Fruit fly (Drosophila melanogaster): ENCODE measurements around the gene bbg.
A peak's percentile ranks its signal among the peaks of the same experiment; 100 is the strongest.

Gene bbg

dm6 chr3L:14448321-14449043 is 87.6 kb downstream of the bbg start:
- TF ChIP-seq CG14655 (GFP tag; optimal IDR thresholded peaks at IDR 0.05) (peak; percentile 96), CG8159 (tag; optimal IDR thresholded peaks at IDR 0.05) (peak; percentile 97), Pif1B (GFP tag; optimal IDR thresholded peaks at IDR 0.05) (peak; percentile 97), CG4496 (GFP tag; IDR thresholded peaks at IDR 0.05) (peak; percentile 98), CG12605 (GFP tag; IDR thresholded peaks at IDR 0.05) (peak; percentile 96), Ets98B (GFP tag; IDR thresholded peaks at IDR 0.05) (peak; percentile 98), gl (tag; optimal IDR thresholded peaks at IDR 0.05) (peak; percentile 93), CG10348 (GFP tag; IDR thresholded peaks at IDR 0.05) (peak; percentile 57; the same call in 1 of the 2 replicates), CG32121 (GFP tag; IDR thresholded peaks at IDR 0.05) (peak; percentile 97), fd96Ca (GFP tag; IDR thresholded peaks at IDR 0.05) (peak; percentile 95), CG9948 (tag; optimal IDR thresholded peaks at IDR 0.05) (peak; percentile 97), CG13204 (GFP tag; optimal IDR thresholded peaks at IDR 0.05) (peak; percentile 84), EcR (GFP tag; optimal IDR thresholded peaks at IDR 0.05) (peak; percentile 59), CG8301 (tag; optimal IDR thresholded peaks at IDR 0.05) (peak; percentile 97), rn (GFP tag; IDR thresholded peaks at IDR 0.05) (peak; percentile 94), Snoo (tag; optimal IDR thresholded peaks at IDR 0.05) (peak; percentile 94), CG17806 (tag; optimal IDR thresholded peaks at IDR 0.05) (peak; percentile 98), Pif1A (GFP tag; optimal IDR thresholded peaks at IDR 0.05) (peak; percentile 98), CG15710 (tag; optimal IDR thresholded peaks at IDR 0.05) (peak; percentile 97), D1 (tag; optimal IDR thresholded peaks at IDR 0.05) (peak; percentile 95), CG34367 (tag; optimal IDR thresholded peaks at IDR 0.05) (peak; percentile 97)

- TF ChIP-seq CG34367 (tag; optimal IDR thresholded peaks at IDR 0.05) (no peak), Snoo (tag; optimal IDR thresholded peaks at IDR 0.05) (no peak), CG17806 (tag; optimal IDR thresholded peaks at IDR 0.05) (no peak), CG14655 (GFP tag; optimal IDR thresholded peaks at IDR 0.05) (no peak), Ets98B (GFP tag; IDR thresholded peaks at IDR 0.05) (no peak), CG8301 (tag; optimal IDR thresholded peaks at IDR 0.05) (no peak), CG9948 (tag; optimal IDR thresholded peaks at IDR 0.05) (no peak)
These were observed 88.7 kb downstream of the bbg start for dm6 chr3L:14447374-14447773.

dm6 chr3L:14446874-14447273 is 89.2 kb downstream of the bbg start:
- TF ChIP-seq D1 (tag; optimal IDR thresholded peaks at IDR 0.05) (no peak), CG9948 (tag; optimal IDR thresholded peaks at IDR 0.05) (no peak), fd96Ca (GFP tag; IDR thresholded peaks at IDR 0.05) (no peak), CG8301 (tag; optimal IDR thresholded peaks at IDR 0.05) (no peak), rn (GFP tag; IDR thresholded peaks at IDR 0.05) (no peak)

dm6 chr3L:14440592-14440991 is 95.5 kb downstream of the bbg start:
- no peak for TF ChIP-seq CG8159 (tag; optimal IDR thresholded peaks at IDR 0.05)
- TF ChIP-seq CG4496 (GFP tag; IDR thresholded peaks at IDR 0.05) = no peak
- TF ChIP-seq CG8301 (tag; optimal IDR thresholded peaks at IDR 0.05) = peak; percentile 75
- no peak for TF ChIP-seq CG34367 (tag; optimal IDR thresholded peaks at IDR 0.05)
- TF ChIP-seq Ets98B (GFP tag; IDR thresholded peaks at IDR 0.05) = no peak
- TF ChIP-seq CG14655 (GFP tag; optimal IDR thresholded peaks at IDR 0.05) = peak; percentile 77
- TF ChIP-seq CG10348 (GFP tag; IDR thresholded peaks at IDR 0.05) = no peak
- TF ChIP-seq CG17806 (tag; optimal IDR thresholded peaks at IDR 0.05) = peak; percentile 19
- no peak for TF ChIP-seq D1 (tag; optimal IDR thresholded peaks at IDR 0.05)
- peak; percentile 50 for TF ChIP-seq CG9948 (tag; optimal IDR thresholded peaks at IDR 0.05)
- TF ChIP-seq CG32121 (GFP tag; IDR thresholded peaks at IDR 0.05) = no peak
- TF ChIP-seq CG13204 (GFP tag; optimal IDR thresholded peaks at IDR 0.05) = no peak
- TF ChIP-seq fd96Ca (GFP tag; IDR thresholded peaks at IDR 0.05) = no peak

- TF ChIP-seq CG4496 (GFP tag; IDR thresholded peaks at IDR 0.05) (no peak), Pif1A (GFP tag; optimal IDR thresholded peaks at IDR 0.05) (no peak), EcR (GFP tag; optimal IDR thresholded peaks at IDR 0.05) (peak; percentile 18)
These were observed 103.8 kb downstream of the bbg start for dm6 chr3L:14432252-14432651.

dm6 chr3L:14428958-14429357 is 107.1 kb downstream of the bbg start:
- no peak for TF ChIP-seq D1 (tag; optimal IDR thresholded peaks at IDR 0.05)
- TF ChIP-seq CG34367 (tag; optimal IDR thresholded peaks at IDR 0.05) = no peak
- no peak for TF ChIP-seq CG32121 (GFP tag; IDR thresholded peaks at IDR 0.05)
- no peak for TF ChIP-seq CG10348 (GFP tag; IDR thresholded peaks at IDR 0.05)
- TF ChIP-seq CG8301 (tag; optimal IDR thresholded peaks at IDR 0.05) = no peak
- TF ChIP-seq CG15710 (tag; optimal IDR thresholded peaks at IDR 0.05) = no peak
- TF ChIP-seq rn (GFP tag; IDR thresholded peaks at IDR 0.05) = no peak
- TF ChIP-seq Pif1B (GFP tag; optimal IDR thresholded peaks at IDR 0.05) = no peak
- TF ChIP-seq CG9948 (tag; optimal IDR thresholded peaks at IDR 0.05) = no peak
- no peak for TF ChIP-seq gl (tag; optimal IDR thresholded peaks at IDR 0.05)
- no peak for TF ChIP-seq CG17806 (tag; optimal IDR thresholded peaks at IDR 0.05)

- TF ChIP-seq Pif1A (GFP tag; optimal IDR thresholded peaks at IDR 0.05) (peak; percentile 62), EcR (GFP tag; optimal IDR thresholded peaks at IDR 0.05) (peak; percentile 88), rn (GFP tag; IDR thresholded peaks at IDR 0.05) (no peak), gl (tag; optimal IDR thresholded peaks at IDR 0.05) (peak; percentile 46), Snoo (tag; optimal IDR thresholded peaks at IDR 0.05) (peak; percentile 61), CG32121 (GFP tag; IDR thresholded peaks at IDR 0.05) (peak; percentile 55; the same call in 1 of the 2 replicates), CG17806 (tag; optimal IDR thresholded peaks at IDR 0.05) (peak; percentile 48), CG12605 (GFP tag; IDR thresholded peaks at IDR 0.05) (no peak; the same call in none of the 2 replicates), CG14655 (GFP tag; optimal IDR thresholded peaks at IDR 0.05) (peak; percentile 18), CG13204 (GFP tag; optimal IDR thresholded peaks at IDR 0.05) (peak; percentile 88), D1 (tag; optimal IDR thresholded peaks at IDR 0.05) (peak; percentile 3), fd96Ca (GFP tag; IDR thresholded peaks at IDR 0.05) (no peak), CG9948 (tag; optimal IDR thresholded peaks at IDR 0.05) (no peak), CG4496 (GFP tag; IDR thresholded peaks at IDR 0.05) (peak; percentile 86), CG10348 (GFP tag; IDR thresholded peaks at IDR 0.05) (no peak), CG8301 (tag; optimal IDR thresholded peaks at IDR 0.05) (peak; percentile 24), CG34367 (tag; optimal IDR thresholded peaks at IDR 0.05) (peak; percentile 51), CG8159 (tag; optimal IDR thresholded peaks at IDR 0.05) (peak; percentile 54), Pif1B (GFP tag; optimal IDR thresholded peaks at IDR 0.05) (peak; percentile 78), Ets98B (GFP tag; IDR thresholded peaks at IDR 0.05) (no peak), CG15710 (tag; optimal IDR thresholded peaks at IDR 0.05) (peak; percentile 53)
These were observed 108.8 kb downstream of the bbg start for dm6 chr3L:14427292-14427729.
